Fruit fly (Drosophila melanogaster) whole organism, embryonic: ENCODE results near the gene CG32106.

ENCODE experiments used
- CG32772 ChIP-seq: fragments of 200-800 bp; sonication (Bioruptor generic); IDR thresholded peaks from 2 replicates; pipeline ENCODE4 v1.3.6; 2022; ENCODE audit warnings: missing biosample characterization, missing genetic modification characterization
- CHES-1-like ChIP-seq: fragments of 200-800 bp; sonication (Bioruptor generic); optimal IDR thresholded peaks from 2 replicates; lab custom pipeline; 2016; ENCODE audit warnings: missing biosample characterization, missing genetic modification characterization
- dm ChIP-seq: fragments of 200-800 bp; sonication (Bioruptor generic); optimal IDR thresholded peaks from 3 replicates; lab custom pipeline; 2016; ENCODE audit warnings: missing biosample characterization, missing genetic modification characterization
- fu2 ChIP-seq: fragments of 200-800 bp; sonication (Bioruptor generic); optimal IDR thresholded peaks from 2 replicates; lab custom pipeline; 2016; ENCODE audit warnings: missing biosample characterization, missing genetic modification characterization
- gcm ChIP-seq: fragments of 200-800 bp; sonication (Bioruptor generic); optimal IDR thresholded peaks from 2 replicates; lab custom pipeline; 2019; ENCODE audit warnings: missing biosample characterization, mild to moderate bottlenecking, missing genetic modification characterization, moderate library complexity
- otp ChIP-seq: fragments of 200-800 bp; sonication (Bioruptor generic); IDR thresholded peaks from 3 replicates; pipeline ENCODE4, ENCODE4 v1.3.6; 2022; ENCODE audit warnings: missing biosample characterization, missing genetic modification characterization
- rib ChIP-seq: fragments of 200-800 bp; sonication (Bioruptor generic); IDR thresholded peaks from 2 replicates; pipeline ENCODE4 v1.3.6; 2022; ENCODE audit warnings: missing biosample characterization, missing genetic modification characterization
- sob ChIP-seq: fragments of 200-800 bp; sonication (Bioruptor generic); IDR thresholded peaks from 2 replicates; pipeline ENCODE4 v1.3.6; 2022; ENCODE audit warnings: missing biosample characterization, missing genetic modification characterization
- vnd ChIP-seq: fragments of 200-800 bp; sonication (Bioruptor generic); IDR thresholded peaks from 3 replicates; pipeline ENCODE4 v1.3.6; 2022; ENCODE audit warnings: missing biosample characterization, missing genetic modification characterization; ENCODE audit not compliant: partially characterized antibody

DNA sequence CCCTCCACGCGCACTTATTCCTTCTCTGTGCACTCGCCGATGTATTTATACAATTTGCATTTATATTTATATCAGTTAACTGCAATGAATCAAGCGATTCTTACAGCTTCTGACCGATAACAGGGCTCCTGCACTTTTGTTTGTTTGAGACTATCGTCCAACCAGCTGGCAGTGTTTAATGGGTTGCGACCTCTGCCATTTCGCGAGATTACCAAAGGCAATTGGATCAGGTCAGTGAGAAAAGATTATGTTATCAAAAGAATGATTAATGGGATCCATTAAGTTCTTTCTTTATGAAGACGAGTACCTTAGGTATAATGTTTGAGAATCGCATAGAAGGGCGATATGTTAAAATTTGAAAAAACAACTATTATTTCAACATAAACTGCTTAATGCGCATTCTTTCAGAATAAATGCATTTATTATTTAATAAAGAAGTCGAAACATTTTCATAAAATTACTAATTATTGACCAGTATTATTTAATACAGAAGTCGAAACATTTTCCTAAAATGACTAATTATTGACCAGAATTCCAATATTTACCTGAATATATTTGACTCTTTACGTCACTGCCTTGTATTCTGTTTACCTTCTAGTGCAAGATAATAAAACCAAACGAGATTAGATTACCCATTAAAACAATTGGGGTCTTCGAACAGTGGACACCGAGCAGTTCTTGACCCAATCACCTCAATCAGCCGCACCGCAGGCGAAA is 21.1 kb upstream of the CG32106 start:
- no peak for TF ChIP-seq CG32772 (GFP tag; lab: Robert Waterston, UW)
- no peak for TF ChIP-seq otp (GFP tag; lab: Robert Waterston, UW)
- no peak for TF ChIP-seq dm (GFP tag; lab: Kevin White, UChicago)
- no peak for TF ChIP-seq gcm (GFP tag; lab: Kevin White, UChicago)
- no peak for TF ChIP-seq fu2 (GFP tag; lab: Kevin White, UChicago)
- TF ChIP-seq rib (GFP tag; lab: Robert Waterston, UW), result no peak
- no peak for TF ChIP-seq CHES-1-like
- TF ChIP-seq sob, result no peak
- no peak for TF ChIP-seq vnd (GFP tag; lab: Robert Waterston, UW)
